Worm (Caenorhabditis elegans) whole organism, L1 larva: ENCODE measurements around the gene F31D4.8.

Experiments
- aha-1 ChIP-seq: fragments of 150-350 bp; optimal IDR thresholded peaks from 2 replicates; lab custom pipeline; 2014; ENCODE audit warnings: missing biosample characterization, missing genetic modification characterization
- blmp-1 ChIP-seq: fragments of 150-350 bp; optimal IDR thresholded peaks from 2 replicates; lab custom pipeline; 2014; ENCODE audit warnings: missing biosample characterization, missing genetic modification characterization
- ceh-90 ChIP-seq: sonication (generic microtip); optimal IDR thresholded peaks from 2 replicates; lab custom pipeline; 2016; ENCODE audit warnings: missing genetic modification characterization, missing compliant biosample characterization
- egl-13 ChIP-seq: sonication (generic microtip); optimal IDR thresholded peaks from 2 replicates; lab custom pipeline; 2016; ENCODE audit warnings: missing genotype, missing genetic modification reagents, missing genetic modification characterization, missing compliant biosample characterization
- elt-2 ChIP-seq: sonication (generic microtip); optimal IDR thresholded peaks from 2 replicates; lab custom pipeline; 2016; ENCODE audit warnings: missing genetic modification characterization, mild to moderate bottlenecking, inconsistent platforms, missing compliant biosample characterization, missing genetic modification reagents
- ets-5 ChIP-seq: fragments of 200-800 bp; sonication (Bioruptor generic); IDR thresholded peaks from 2 replicates; pipeline ENCODE4 v1.3.6; 2022; ENCODE audit warnings: missing genetic modification characterization, missing compliant biosample characterization
- fkh-10 ChIP-seq: sonication (generic microtip); optimal IDR thresholded peaks from 2 replicates; lab custom pipeline; 2017; ENCODE audit warnings: missing biosample characterization, missing genetic modification reagents, missing genetic modification characterization
- grh-1 ChIP-seq: fragments of 200-800 bp; sonication (Bioruptor generic); IDR thresholded peaks from 2 replicates; pipeline ENCODE4 v1.3.6; 2022; ENCODE audit warnings: missing genetic modification reagents, missing genetic modification characterization, missing compliant biosample characterization
- hlh-17 ChIP-seq: fragments of 200-800 bp; sonication (Bioruptor generic); optimal IDR thresholded peaks from 2 replicates; lab custom pipeline; 2018; ENCODE audit warnings: missing genetic modification characterization, mild to moderate bottlenecking, missing compliant biosample characterization, moderate library complexity, borderline replicate concordance
- hlh-4 ChIP-seq: sonication (generic microtip); optimal IDR thresholded peaks from 2 replicates; lab custom pipeline; 2016; ENCODE audit warnings: mild to moderate bottlenecking, missing genetic modification characterization, missing compliant biosample characterization
- irx-1 ChIP-seq: sonication (generic microtip); optimal IDR thresholded peaks from 2 replicates; lab custom pipeline; 2016; ENCODE audit warnings: missing genetic modification characterization, missing compliant biosample characterization
- isw-1 ChIP-seq: fragments of 200-800 bp; sonication (Bioruptor generic); IDR thresholded peaks from 2 replicates; pipeline ENCODE4 v1.3.6; 2022; ENCODE audit warnings: missing genetic modification characterization, missing compliant biosample characterization
- lin-13 ChIP-seq: fragments of 150-350 bp; optimal IDR thresholded peaks from 2 replicates; lab custom pipeline; 2014; ENCODE audit warnings: missing biosample characterization, missing genetic modification reagents, missing genetic modification characterization
- lin-14 ChIP-seq: fragments of 200-800 bp; sonication (Bioruptor generic); optimal IDR thresholded peaks from 2 replicates; lab custom pipeline; 2018; ENCODE audit warnings: mild to moderate bottlenecking, missing genetic modification characterization, moderate library complexity, missing compliant biosample characterization
- lin-15B ChIP-seq: fragments of 150-350 bp; sonication (generic microtip); optimal IDR thresholded peaks from 3 replicates; lab custom pipeline; 2014; ENCODE audit warnings: missing biosample characterization, missing genetic modification characterization
- lin-35 ChIP-seq, 2 experiments: fragments of 150-350 bp; optimal IDR thresholded peaks; 2 replicates each; lab custom pipeline; 2014; ENCODE audit warnings: missing biosample characterization in 2 of 2, missing genetic modification characterization in 2 of 2, missing genetic modification reagents in 2 of 2
- lsy-2 ChIP-seq, 2 experiments: fragments of 150-350 bp; optimal IDR thresholded peaks; 2 replicates each; lab custom pipeline; 2014; ENCODE audit warnings: missing biosample characterization in 2 of 2, missing genetic modification characterization in 2 of 2
- mdl-1 ChIP-seq, 2 experiments: fragments of 150-350 bp; optimal IDR thresholded peaks; 2 replicates each; lab custom pipeline; 2014 to 2017; ENCODE audit warnings: missing biosample characterization in 2 of 2, missing genetic modification characterization in 2 of 2, inconsistent platforms in 1 of 2
- mep-1 ChIP-seq: fragments of 150-350 bp; optimal IDR thresholded peaks from 2 replicates; lab custom pipeline; 2014; ENCODE audit warnings: missing biosample characterization, missing genetic modification characterization
- nhr-11 ChIP-seq: fragments of 150-350 bp; optimal IDR thresholded peaks from 2 replicates; lab custom pipeline; 2014; ENCODE audit warnings: missing biosample characterization, missing genetic modification characterization
- nhr-12 ChIP-seq: sonication (generic microtip); optimal IDR thresholded peaks from 2 replicates; lab custom pipeline; 2017; ENCODE audit warnings: missing biosample characterization, missing genetic modification characterization
- nhr-19 ChIP-seq: fragments of 200-800 bp; sonication (Bioruptor generic); conservative IDR thresholded peaks from 2 replicates; pipeline ENCODE4 v1.3.6; 2022; ENCODE audit warnings: missing genetic modification characterization, missing compliant biosample characterization
- nhr-237 ChIP-seq: fragments of 150-350 bp; optimal IDR thresholded peaks from 2 replicates; lab custom pipeline; 2014; ENCODE audit warnings: missing biosample characterization, missing genetic modification characterization
- nhr-28 ChIP-seq: fragments of 150-350 bp; optimal IDR thresholded peaks from 2 replicates; lab custom pipeline; 2014; ENCODE audit warnings: missing biosample characterization, missing genetic modification characterization
- nhr-47 ChIP-seq: sonication (generic microtip); optimal IDR thresholded peaks from 2 replicates; lab custom pipeline; 2016; ENCODE audit warnings: mild to moderate bottlenecking, missing genetic modification characterization, moderate library complexity, missing compliant biosample characterization
- nhr-76 ChIP-seq: sonication (generic microtip); optimal IDR thresholded peaks from 2 replicates; lab custom pipeline; 2017; ENCODE audit warnings: missing biosample characterization, missing genetic modification characterization
- nhr-77 ChIP-seq: fragments of 150-350 bp; optimal IDR thresholded peaks from 2 replicates; lab custom pipeline; 2014; ENCODE audit warnings: missing biosample characterization, missing genetic modification characterization
- nhr-84 ChIP-seq: sonication (generic microtip); optimal IDR thresholded peaks from 2 replicates; lab custom pipeline; 2017; ENCODE audit warnings: missing biosample characterization, missing genetic modification characterization
- nhr-90 ChIP-seq: sonication (generic microtip); optimal IDR thresholded peaks from 2 replicates; lab custom pipeline; 2016; ENCODE audit warnings: mild to moderate bottlenecking, missing genetic modification characterization, missing compliant biosample characterization; ENCODE audit not compliant: poor library complexity
- pag-3 ChIP-seq: sonication (generic microtip); optimal IDR thresholded peaks from 2 replicates; lab custom pipeline; 2017; ENCODE audit warnings: missing genetic modification characterization, mild to moderate bottlenecking, missing compliant biosample characterization, antibody characterized with exemption, borderline replicate concordance; ENCODE audit not compliant: insufficient read depth
- pax-3 ChIP-seq: fragments of 200-800 bp; sonication (Bioruptor generic); optimal IDR thresholded peaks from 2 replicates; lab custom pipeline; 2018; ENCODE audit warnings: mild to moderate bottlenecking, missing genetic modification characterization, moderate library complexity, missing compliant biosample characterization
- pqm-1 ChIP-seq: sonication (generic microtip); optimal IDR thresholded peaks from 3 replicates; lab custom pipeline; 2017; ENCODE audit warnings: missing biosample characterization, missing genetic modification characterization
- snpc-4 ChIP-seq: fragments of 150-350 bp; optimal IDR thresholded peaks from 2 replicates; lab custom pipeline; 2014; ENCODE audit warnings: missing biosample characterization, missing genetic modification characterization
- snu-23 ChIP-seq: sonication (generic microtip); optimal IDR thresholded peaks from 2 replicates; lab custom pipeline; 2016; ENCODE audit warnings: missing genetic modification characterization, missing compliant biosample characterization
- swsn-7 ChIP-seq: sonication (generic microtip); optimal IDR thresholded peaks from 2 replicates; lab custom pipeline; 2016; ENCODE audit warnings: missing genetic modification characterization, missing compliant biosample characterization
- tbx-2 ChIP-seq: sonication (generic microtip); optimal IDR thresholded peaks from 2 replicates; lab custom pipeline; 2016; ENCODE audit warnings: missing genetic modification characterization, missing compliant biosample characterization
- tlp-1 ChIP-seq: fragments of 150-350 bp; optimal IDR thresholded peaks from 2 replicates; lab custom pipeline; 2014; ENCODE audit warnings: missing biosample characterization, missing genetic modification characterization
- unc-30 ChIP-seq: sonication (generic microtip); optimal IDR thresholded peaks from 2 replicates; lab custom pipeline; 2017; ENCODE audit warnings: missing biosample characterization, missing genetic modification characterization
- unc-62 ChIP-seq: fragments of 150-350 bp; optimal IDR thresholded peaks from 2 replicates; lab custom pipeline; 2014; ENCODE audit warnings: missing biosample characterization, missing genetic modification reagents, missing genetic modification characterization
- unc-86 ChIP-seq: sonication (generic microtip); optimal IDR thresholded peaks from 2 replicates; lab custom pipeline; 2016; ENCODE audit warnings: missing genetic modification characterization, missing compliant biosample characterization
- unc-98 ChIP-seq: fragments of 200-800 bp; sonication (Bioruptor generic); IDR thresholded peaks from 2 replicates; pipeline ENCODE4 v1.3.6; 2022; ENCODE audit warnings: missing genetic modification characterization, missing compliant biosample characterization
- vab-15 ChIP-seq: sonication (generic microtip); optimal IDR thresholded peaks from 2 replicates; lab custom pipeline; 2017; ENCODE audit warnings: missing genotype, mild to moderate bottlenecking, missing genetic modification characterization, missing compliant biosample characterization
- zip-4 ChIP-seq: fragments of 200-800 bp; sonication (Bioruptor generic); optimal IDR thresholded peaks from 2 replicates; lab custom pipeline; 2018; ENCODE audit warnings: mild to moderate bottlenecking, missing genetic modification characterization, moderate library complexity, missing compliant biosample characterization
- ztf-4 ChIP-seq: fragments of 150-350 bp; optimal IDR thresholded peaks from 2 replicates; lab custom pipeline; 2014; ENCODE audit warnings: missing biosample characterization, missing genetic modification characterization

The F31D4.8 gene

DNA sequence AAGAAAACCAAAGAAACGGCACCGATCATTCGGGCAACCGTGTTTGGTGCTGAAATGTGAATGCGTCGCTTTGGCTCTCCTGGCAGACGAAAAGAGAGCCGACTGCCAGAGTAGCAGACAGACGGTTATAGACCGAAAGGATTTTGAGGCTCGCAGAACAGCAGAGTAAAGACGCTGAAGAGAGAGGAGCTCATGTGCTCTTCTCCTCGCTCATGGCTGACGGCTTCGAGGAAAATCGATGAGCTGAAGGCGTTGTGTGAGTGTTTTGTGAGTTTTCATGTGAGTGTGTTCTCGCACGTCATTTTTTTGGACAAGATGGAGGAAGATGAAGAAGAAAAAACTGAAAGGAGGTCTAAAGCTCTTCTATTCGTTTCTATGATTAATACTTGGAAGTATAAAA lies 39.4 kb downstream of the F31D4.8 start, which contains the start of gene sbt-1 (continued):
- TF ChIP-seq pax-3 (tag; lab: Kevin White, UChicago) (peak; percentile 62), nhr-76 (tag; lab: Kevin White, UChicago) (no peak), grh-1 (no peak), snpc-4 (tag; lab: Kevin White, UChicago) (peak; percentile 18), unc-30 (tag; lab: Kevin White, UChicago) (no peak), lin-14 (GFP tag; lab: Kevin White, UChicago) (peak; percentile 90), isw-1 (GFP tag; lab: Robert Waterston, UW) (peak; percentile 69), vab-15 (tag; lab: Kevin White, UChicago) (no peak), aha-1 (tag; lab: Kevin White, UChicago) (no peak), lsy-2 (tag; optimal IDR thresholded peaks at IDR 0.05; lab: Kevin White, UChicago) (peak; percentile 46 to 79), ceh-90 (no peak), nhr-47 (tag; lab: Kevin White, UChicago) (peak; percentile 78), fkh-10 (GFP tag; lab: Kevin White, UChicago) (peak; percentile 75), lin-15B (tag; lab: Kevin White, UChicago) (peak; percentile 23), mdl-1 (tag; optimal IDR thresholded peaks at IDR 0.05; lab: Kevin White, UChicago) (peak in 1 of 2 experiments; percentile 45), swsn-7 (peak; percentile 78), ets-5 (GFP tag; lab: Robert Waterston, UW) (no peak), lin-13 (GFP tag; lab: Kevin White, UChicago) (peak; percentile 27), blmp-1 (tag; lab: Kevin White, UChicago) (no peak), irx-1 (tag; lab: Kevin White, UChicago) (no peak), egl-13 (tag; lab: Kevin White, UChicago) (peak; percentile 30), nhr-19 (GFP tag; lab: Robert Waterston, UW) (peak; percentile 12; the same call in 1 of the 2 replicates), ztf-4 (tag; lab: Kevin White, UChicago) (no peak), nhr-84 (tag; lab: Kevin White, UChicago) (no peak), nhr-11 (no peak), pqm-1 (no peak), elt-2 (tag; lab: Kevin White, UChicago) (no peak), nhr-237 (tag; lab: Kevin White, UChicago) (no peak), unc-86 (tag; lab: Kevin White, UChicago) (peak; percentile 86), nhr-77 (tag; lab: Kevin White, UChicago) (no peak), zip-4 (GFP tag; lab: Kevin White, UChicago) (no peak), hlh-17 (GFP tag; lab: Kevin White, UChicago) (no peak), lin-35 (GFP tag; optimal IDR thresholded peaks at IDR 0.05; lab: Kevin White, UChicago) (peak in 1 of 2 experiments; percentile 63), hlh-4 (no peak), pag-3 (tag; lab: Kevin White, UChicago) (no peak)

ce11 chrV:20826618-20827017 lies 41.6 kb downstream of the F31D4.8 start:
- no peak for TF ChIP-seq unc-30 (tag; lab: Kevin White, UChicago)
- TF ChIP-seq unc-86 (tag; lab: Kevin White, UChicago) = no peak
- no peak for TF ChIP-seq nhr-12 (tag; lab: Kevin White, UChicago)
- no peak for TF ChIP-seq nhr-90 (tag; lab: Kevin White, UChicago)
- TF ChIP-seq lin-14 (GFP tag; lab: Kevin White, UChicago) = no peak
- no peak for TF ChIP-seq mep-1
- no peak for TF ChIP-seq elt-2 (tag; lab: Kevin White, UChicago)
- TF ChIP-seq nhr-77 (tag; lab: Kevin White, UChicago) = no peak
- TF ChIP-seq snu-23 (GFP tag; lab: Kevin White, UChicago) = no peak
- no peak for TF ChIP-seq nhr-28 (tag; lab: Kevin White, UChicago)
- TF ChIP-seq unc-62 (GFP tag; lab: Kevin White, UChicago) = no peak
- TF ChIP-seq blmp-1 (tag; lab: Kevin White, UChicago) = no peak
- no peak for TF ChIP-seq tlp-1
- TF ChIP-seq grh-1 = no peak
- no peak for TF ChIP-seq lin-35 (GFP tag; optimal IDR thresholded peaks at IDR 0.05; lab: Kevin White, UChicago)
- TF ChIP-seq unc-98 (GFP tag; lab: Robert Waterston, UW) = no peak
- no peak for TF ChIP-seq tbx-2 (tag; lab: Kevin White, UChicago)
